Worm (Caenorhabditis elegans) whole organism, L4 larva: ENCODE measurements around the gene str-145.

Experiments
- ZK546.5 ChIP-seq, 2 experiments: sonication (generic microtip); optimal IDR thresholded peaks; 2 replicates each; lab custom pipeline; 2017; ENCODE audit warnings: missing biosample characterization in 2 of 2, missing genetic modification characterization in 2 of 2
- aly-2 ChIP-seq: sonication (generic microtip); optimal IDR thresholded peaks from 2 replicates; lab custom pipeline; 2018; ENCODE audit warnings: missing biosample characterization, missing genetic modification characterization
- fkh-10 ChIP-seq: fragments of 150-350 bp; optimal IDR thresholded peaks from 2 replicates; lab custom pipeline; 2014; ENCODE audit warnings: missing biosample characterization, missing genetic modification reagents, missing genetic modification characterization
- lin-15B ChIP-seq: fragments of 150-350 bp; sonication (generic microtip); optimal IDR thresholded peaks from 3 replicates; lab custom pipeline; 2014; ENCODE audit warnings: missing biosample characterization, missing genetic modification characterization
- saeg-2 ChIP-seq: fragments of 200-800 bp; sonication (Bioruptor generic); IDR thresholded peaks from 2 replicates; pipeline ENCODE4 v1.3.6; 2022; ENCODE audit warnings: missing genetic modification reagents, missing genetic modification characterization, missing compliant biosample characterization
- sdz-12 ChIP-seq: fragments of 200-800 bp; sonication (Bioruptor generic); optimal IDR thresholded peaks from 2 replicates; lab custom pipeline; 2018; ENCODE audit warnings: mild to moderate bottlenecking, missing genetic modification characterization, missing compliant biosample characterization
- snpc-1.2 ChIP-seq: fragments of 200-800 bp; sonication (Bioruptor generic); IDR thresholded peaks from 2 replicates; pipeline ENCODE4 v1.3.6; 2022; ENCODE audit warnings: missing genetic modification reagents, missing genetic modification characterization, missing compliant biosample characterization
- unc-130 ChIP-seq: sonication (generic microtip); optimal IDR thresholded peaks from 2 replicates; lab custom pipeline; 2016; ENCODE audit warnings: missing genetic modification reagents, missing genetic modification characterization, missing compliant biosample characterization

DNA sequence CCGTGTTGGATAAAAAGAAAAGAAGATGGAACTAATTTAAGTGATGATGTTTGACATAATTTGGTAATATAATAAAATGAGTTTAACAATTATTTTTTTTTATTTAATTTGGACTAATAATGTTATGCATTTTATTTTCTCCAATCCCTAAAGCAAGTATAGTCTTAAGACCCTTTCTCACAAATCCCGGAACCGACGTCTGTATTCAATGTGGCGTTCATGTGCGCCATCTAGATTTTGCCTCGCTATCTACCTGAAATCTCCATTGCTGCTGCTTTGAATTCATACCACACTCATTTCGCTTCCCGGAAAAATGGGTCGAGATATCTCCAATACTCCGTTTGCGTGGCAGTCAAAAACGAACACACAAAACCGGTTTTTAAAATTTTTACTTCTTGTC lies 25.2 kb upstream of the str-145 start, which contains the start of gene D1014.5:
- TF ChIP-seq saeg-2 (GFP tag; lab: Robert Waterston, UW) (no peak), lin-15B (tag; lab: Kevin White, UChicago) (no peak), sdz-12 (GFP tag; lab: Kevin White, UChicago) (no peak), fkh-10 (GFP tag; lab: Kevin White, UChicago) (no peak), aly-2 (tag; lab: Kevin White, UChicago) (no peak), ZK546.5 (tag; optimal IDR thresholded peaks at IDR 0.05; lab: Kevin White, UChicago) (no peak), snpc-1.2 (GFP tag; lab: Robert Waterston, UW) (no peak), unc-130 (GFP tag; lab: Kevin White, UChicago) (no peak)
